Worm (Caenorhabditis elegans) whole organism, L3 larva: ENCODE data around the gene snfc-5.

ENCODE experiments used
- elt-2 ChIP-seq: sonication (generic microtip); optimal IDR thresholded peaks from 2 replicates; lab custom pipeline; 2016; ENCODE audit warnings: missing genetic modification reagents, mild to moderate bottlenecking, missing genetic modification characterization, missing compliant biosample characterization
- nhr-28 ChIP-seq: fragments of 150-350 bp; optimal IDR thresholded peaks from 2 replicates; lab custom pipeline; 2014; ENCODE audit warnings: missing biosample characterization, missing genetic modification characterization

DNA sequence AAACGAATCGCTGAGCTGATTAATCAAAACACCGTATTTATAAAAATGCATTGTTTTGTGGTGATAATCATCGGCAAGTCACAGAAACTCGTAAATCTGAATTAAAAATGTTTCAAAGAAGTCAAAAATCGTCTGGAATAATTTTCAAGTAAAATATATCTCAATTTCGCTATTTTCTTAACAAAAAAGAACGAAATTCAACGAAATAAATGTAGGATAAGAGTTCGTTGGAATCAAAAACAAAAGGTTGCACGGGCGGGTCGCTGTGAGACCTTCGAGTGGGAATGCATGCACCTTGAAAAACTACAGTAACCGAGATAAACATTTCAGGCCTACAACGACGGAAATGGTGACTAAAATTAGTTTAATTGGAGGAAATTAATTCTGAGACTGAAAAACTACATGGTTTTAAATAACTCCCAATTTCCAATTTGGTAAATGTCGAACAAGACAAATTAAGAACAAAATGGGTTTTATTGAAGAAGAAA is 29.8 kb downstream of the snfc-5 start, which contains the start of gene C28A5.1:
- TF ChIP-seq nhr-28 (tag; lab: Kevin White, UChicago) (no peak), elt-2 (tag; lab: Kevin White, UChicago) (no peak)
